Worm (Caenorhabditis elegans) whole organism, L4 larva: ENCODE measurements around the gene baz-2.

ENCODE experiments used
- F26F4.8 ChIP-seq: fragments of 200-800 bp; sonication (Bioruptor generic); conservative IDR thresholded peaks from 2 replicates; pipeline ENCODE4 v1.3.6; 2022; ENCODE audit warnings: missing genetic modification characterization, missing compliant biosample characterization
- F37D6.2 ChIP-seq: sonication (generic microtip); optimal IDR thresholded peaks from 2 replicates; lab custom pipeline; 2016; ENCODE audit warnings: mild to moderate bottlenecking, missing genetic modification characterization, missing compliant biosample characterization
- F49E8.2 ChIP-seq: sonication (generic microtip); optimal IDR thresholded peaks from 2 replicates; lab custom pipeline; 2016; ENCODE audit warnings: missing compliant biosample characterization, mild to moderate bottlenecking, missing genetic modification characterization, borderline replicate concordance
- R02D3.7 ChIP-seq: fragments of 150-350 bp; sonication (generic microtip); optimal IDR thresholded peaks from 3 replicates; lab custom pipeline; 2014; ENCODE audit warnings: missing biosample characterization, missing genetic modification characterization
- T26A8.4 ChIP-seq: fragments of 200-800 bp; sonication (Bioruptor generic); IDR thresholded peaks from 2 replicates; pipeline ENCODE4 v1.3.6; 2022; ENCODE audit warnings: missing genetic modification characterization, missing compliant biosample characterization
- Y105C5A.15 ChIP-seq: fragments of 200-800 bp; sonication (Bioruptor generic); IDR thresholded peaks from 2 replicates; pipeline ENCODE4 v1.3.6; 2022; ENCODE audit warnings: missing genetic modification characterization, missing compliant biosample characterization
- Y75B8A.6 ChIP-seq: fragments of 200-800 bp; sonication (Bioruptor generic); IDR thresholded peaks from 2 replicates; pipeline ENCODE4 v1.3.6; 2022; ENCODE audit warnings: missing genetic modification reagents, missing genetic modification characterization, missing compliant biosample characterization
- aha-1 ChIP-seq: fragments of 150-350 bp; peaks from one replicate; lab custom pipeline; 2014; ENCODE audit warnings: missing biosample characterization, missing genetic modification characterization
- ceh-20 ChIP-seq: fragments of 200-800 bp; sonication (Bioruptor generic); IDR thresholded peaks from 2 replicates; pipeline ENCODE4 v1.3.6; 2022; ENCODE audit warnings: missing genetic modification reagents, missing genetic modification characterization, missing compliant biosample characterization
- ceh-82 ChIP-seq: sonication (generic microtip); optimal IDR thresholded peaks from 2 replicates; lab custom pipeline; 2017; ENCODE audit warnings: missing biosample characterization, missing genetic modification characterization
- ctbp-1 ChIP-seq: fragments of 200-800 bp; sonication (Bioruptor generic); IDR thresholded peaks from 2 replicates; pipeline ENCODE4 v1.3.6; 2022; ENCODE audit warnings: missing genetic modification reagents, missing genetic modification characterization, missing compliant biosample characterization
- fos-1 ChIP-seq: fragments of 150-350 bp; optimal IDR thresholded peaks from 2 replicates; lab custom pipeline; 2014; ENCODE audit warnings: missing biosample characterization, missing genetic modification characterization
- gei-8 ChIP-seq: fragments of 200-800 bp; sonication (Bioruptor generic); optimal IDR thresholded peaks from 2 replicates; lab custom pipeline; 2018; ENCODE audit warnings: mild to moderate bottlenecking, missing genetic modification characterization, missing compliant biosample characterization
- hif-1 ChIP-seq, 2 experiments: sonication (generic microtip); optimal IDR thresholded peaks; 2 replicates each; lab custom pipeline; 2016 to 2017; ENCODE audit warnings: missing compliant biosample characterization in 2 of 2, missing genetic modification characterization in 2 of 2, missing genetic modification reagents in 2 of 2, missing genotype in 2 of 2, mild to moderate bottlenecking in 1 of 2
- hlh-11 ChIP-seq: fragments of 200-800 bp; sonication (Bioruptor generic); optimal IDR thresholded peaks from 2 replicates; lab custom pipeline; 2018; ENCODE audit warnings: mild to moderate bottlenecking, missing genetic modification characterization, missing compliant biosample characterization
- hlh-30 ChIP-seq: sonication (generic microtip); optimal IDR thresholded peaks from 2 replicates; lab custom pipeline; 2017; ENCODE audit warnings: antibody characterized with exemption, mild to moderate bottlenecking, missing genetic modification characterization, missing compliant biosample characterization; ENCODE audit not compliant: insufficient read depth
- lin-29 ChIP-seq: fragments of 200-800 bp; sonication (Bioruptor generic); IDR thresholded peaks from 2 replicates; pipeline ENCODE4 v1.3.6; 2022; ENCODE audit warnings: missing genetic modification reagents, missing genetic modification characterization, missing compliant biosample characterization
- nhr-11 ChIP-seq: fragments of 150-350 bp; optimal IDR thresholded peaks from 2 replicates; lab custom pipeline; 2014; ENCODE audit warnings: missing biosample characterization, missing genetic modification characterization
- nhr-25 ChIP-seq: sonication (generic microtip); optimal IDR thresholded peaks from 2 replicates; lab custom pipeline; 2017; ENCODE audit warnings: missing genetic modification characterization, mild to moderate bottlenecking, missing compliant biosample characterization, antibody characterized with exemption, moderate library complexity, borderline replicate concordance; ENCODE audit not compliant: insufficient read depth
- nhr-28 ChIP-seq: fragments of 150-350 bp; optimal IDR thresholded peaks from 2 replicates; lab custom pipeline; 2014; ENCODE audit warnings: missing biosample characterization, missing genetic modification characterization
- nhr-48 ChIP-seq: sonication (generic microtip); optimal IDR thresholded peaks from 2 replicates; lab custom pipeline; 2016; ENCODE audit warnings: mild to moderate bottlenecking, missing genetic modification characterization, missing compliant biosample characterization
- pha-4 ChIP-seq, 2 experiments: fragments of 150-350 bp in 1 of 2; fragments of 200-800 bp in 1 of 2; sonication (Bioruptor generic) in 1 of 2; IDR thresholded peaks in 1 of 2; optimal IDR thresholded peaks in 1 of 2; 2 replicates each; pipeline versions ENCODE4 v1.3.6 to Lab custom; 2014 to 2022; ENCODE audit warnings: missing genetic modification characterization in 2 of 2, missing genetic modification reagents in 2 of 2, missing biosample characterization in 1 of 2, missing compliant biosample characterization in 1 of 2
- sdz-12 ChIP-seq: fragments of 200-800 bp; sonication (Bioruptor generic); optimal IDR thresholded peaks from 2 replicates; lab custom pipeline; 2018; ENCODE audit warnings: mild to moderate bottlenecking, missing genetic modification characterization, missing compliant biosample characterization
- skn-1 ChIP-seq: fragments of 150-350 bp; optimal IDR thresholded peaks from 2 replicates; lab custom pipeline; 2014; ENCODE audit warnings: missing biosample characterization, missing genetic modification characterization
- snpc-1.2 ChIP-seq: fragments of 200-800 bp; sonication (Bioruptor generic); IDR thresholded peaks from 2 replicates; pipeline ENCODE4 v1.3.6; 2022; ENCODE audit warnings: missing genetic modification reagents, missing genetic modification characterization, missing compliant biosample characterization
- tag-97 ChIP-seq: fragments of 200-800 bp; sonication (Bioruptor generic); IDR thresholded peaks from 2 replicates; pipeline ENCODE4 v1.3.6; 2022; ENCODE audit warnings: missing genetic modification characterization, missing compliant biosample characterization
- unc-62 ChIP-seq, 3 experiments: fragments of 150-350 bp in 1 of 3; sonication (generic microtip); optimal IDR thresholded peaks in 2 of 3; peaks in 1 of 3; 1 replicate in 1 of 3; 2 replicates in 2 of 3; lab custom pipeline; 2014 to 2017; ENCODE audit warnings: missing biosample characterization in 3 of 3, missing genetic modification characterization in 3 of 3, missing genetic modification reagents in 3 of 3, missing genotype in 1 of 3
- ztf-7 ChIP-seq: fragments of 150-350 bp; optimal IDR thresholded peaks from 2 replicates; lab custom pipeline; 2014; ENCODE audit warnings: missing biosample characterization, missing genetic modification characterization

baz-2 gene

ce11 chrIII:7622922-7623321 is 32.9 kb downstream of the baz-2 start:
- TF ChIP-seq nhr-28 (peak; percentile 2), R02D3.7 (tag; lab: Kevin White, UChicago) (no peak), F49E8.2 (tag; lab: Kevin White, UChicago) (no peak), pha-4 (GFP tag; IDR thresholded peaks at IDR 0.05; lab: Robert Waterston, UW) (no peak), pha-4 (tag; optimal IDR thresholded peaks at IDR 0.05; lab: Kevin White, UChicago) (no peak), nhr-25 (tag; lab: Kevin White, UChicago) (peak; percentile 90), ztf-7 (tag; lab: Kevin White, UChicago) (no peak)

- TF ChIP-seq hif-1 (tag; optimal IDR thresholded peaks at IDR 0.05; lab: Kevin White, UChicago) (no peak), Y105C5A.15 (GFP tag; lab: Robert Waterston, UW) (no peak), aha-1 (tag; lab: Kevin White, UChicago) (peak; percentile 4)
- TF ChIP-seq, all 104 proteins: peak for 1
Measured at ce11 chrIII:7621355-7621754, 34.5 kb downstream of the baz-2 start.

DNA sequence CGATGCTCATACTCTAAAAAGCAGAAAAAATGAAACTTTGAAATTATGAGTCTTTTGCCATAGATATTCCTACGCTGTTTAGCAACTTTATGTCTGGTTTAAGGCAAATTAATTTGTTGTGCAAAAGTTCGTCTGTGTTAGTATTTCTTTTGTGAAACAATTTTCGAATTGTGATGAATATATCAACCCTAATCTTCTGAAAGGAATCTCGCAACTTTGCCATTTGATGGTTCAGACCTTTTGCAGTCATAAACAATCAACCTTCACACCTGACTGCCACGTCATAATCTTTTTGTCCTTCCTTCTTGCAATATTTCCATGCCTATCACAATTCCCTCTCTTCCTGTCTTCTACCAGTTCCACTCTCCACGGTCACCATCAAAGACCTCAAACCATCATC is 36.0 kb downstream of the baz-2 start:
- TF ChIP-seq unc-62 (GFP tag; optimal IDR thresholded peaks at IDR 0.05 in 1 of 2; lab: Kevin White, UChicago) (peak in 1 of 2 experiments; percentile 92), unc-62 (tag; optimal IDR thresholded peaks at IDR 0.05; lab: Kevin White, UChicago) (no peak), T26A8.4 (no peak)

- no peak for TF ChIP-seq gei-8 (GFP tag; lab: Kevin White, UChicago)
- TF ChIP-seq F37D6.2 = no peak
- TF ChIP-seq lin-29 = no peak
- no peak for TF ChIP-seq ceh-20 (GFP tag; lab: Robert Waterston, UW)
- peak; percentile 15 for TF ChIP-seq hlh-11
- TF ChIP-seq F26F4.8 (GFP tag; lab: Robert Waterston, UW) = no peak
- TF ChIP-seq nhr-48 (tag; lab: Kevin White, UChicago) = no peak
- TF ChIP-seq tag-97 (GFP tag; lab: Robert Waterston, UW) = no peak
- no peak for TF ChIP-seq ceh-82 (tag; lab: Kevin White, UChicago)
- peak; percentile 87 for TF ChIP-seq aha-1 (tag; lab: Kevin White, UChicago)
- TF ChIP-seq ctbp-1 = no peak
- TF ChIP-seq snpc-1.2 (GFP tag; lab: Robert Waterston, UW) = no peak
- no peak for TF ChIP-seq fos-1
- peak; percentile 35 for TF ChIP-seq nhr-28
- peak; percentile 56 for TF ChIP-seq hlh-30
- no peak for TF ChIP-seq skn-1 (tag; lab: Kevin White, UChicago)
Measured at ce11 chrIII:7618294-7618693, 37.5 kb downstream of the baz-2 start.

DNA sequence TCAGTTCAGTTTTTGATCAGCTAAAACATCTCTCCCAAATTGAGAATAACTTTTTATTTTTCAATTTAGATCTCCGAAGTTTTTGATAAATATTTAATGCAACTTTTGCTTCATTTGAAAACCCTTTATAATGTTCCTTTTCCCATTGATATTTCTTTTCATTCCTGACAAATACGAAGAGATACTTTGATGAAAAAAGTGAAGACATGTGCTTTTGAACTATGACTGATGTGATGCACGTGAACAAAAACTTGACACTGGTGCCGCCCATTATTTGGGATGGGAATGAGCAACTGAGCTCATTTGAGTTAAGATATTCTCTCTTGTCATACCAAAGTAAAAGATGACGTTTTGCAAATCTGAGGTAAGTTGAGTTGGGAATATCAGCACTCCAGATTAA is 39.6 kb downstream of the baz-2 start, which contains the start of gene T04A6.1:
Gene T04A6.1, plus strand, starts transcription at position 301 of the 400 bp plus-strand sequence.
- TF ChIP-seq Y75B8A.6 (GFP tag; lab: Robert Waterston, UW) (no peak), unc-62 (GFP tag; optimal IDR thresholded peaks at IDR 0.05 in 1 of 2; lab: Kevin White, UChicago) (peak in 1 of 2 experiments; percentile 6), unc-62 (tag; optimal IDR thresholded peaks at IDR 0.05; lab: Kevin White, UChicago) (no peak), hlh-30 (peak; percentile 17)
- TF ChIP-seq, all 104 proteins: peak for 2

DNA sequence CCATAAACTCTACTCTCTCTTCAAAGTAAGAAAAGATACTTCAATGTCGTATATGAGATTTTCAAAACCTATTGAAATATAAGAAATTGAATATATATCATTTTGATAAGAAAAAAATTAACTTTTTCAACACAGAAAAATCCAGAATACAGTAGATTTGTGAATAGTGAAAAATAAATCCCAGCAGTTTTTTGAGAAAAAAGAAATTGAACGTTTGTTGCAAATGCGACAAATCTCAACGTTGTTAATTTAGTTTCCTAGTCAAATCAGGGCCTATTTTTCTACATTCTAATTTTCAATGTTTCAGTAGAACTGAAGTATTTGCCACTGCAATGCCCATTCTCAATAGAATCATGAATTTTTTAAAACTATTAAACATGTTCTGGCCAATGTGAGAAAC is 41.3 kb downstream of the baz-2 start, which contains the start of gene T04A6.2:
Gene T04A6.2, plus strand, starts transcription at position 301 of the 400 bp plus-strand sequence.
- no peak for TF ChIP-seq hif-1 (tag; optimal IDR thresholded peaks at IDR 0.05; lab: Kevin White, UChicago)

- TF ChIP-seq nhr-11 (tag; lab: Kevin White, UChicago) = no peak
- TF ChIP-seq unc-62 (GFP tag; optimal IDR thresholded peaks at IDR 0.05 in 1 of 2; lab: Kevin White, UChicago) = peak in 1 of 2 experiments; percentile 21
- TF ChIP-seq unc-62 (tag; optimal IDR thresholded peaks at IDR 0.05; lab: Kevin White, UChicago) = no peak
- no peak for TF ChIP-seq nhr-48 (tag; lab: Kevin White, UChicago)
- no peak for TF ChIP-seq sdz-12
- TF ChIP-seq hif-1 (tag; optimal IDR thresholded peaks at IDR 0.05; lab: Kevin White, UChicago) = no peak
Measured at ce11 chrIII:7609168-7609567, 46.7 kb downstream of the baz-2 start, which contains the start of gene nsph-4.3. Gene nsph-4.3 (minus strand): TSS chrIII:7609268.
